Worm (Caenorhabditis elegans) whole organism, L3 larva: ENCODE measurements around the gene W06F12.2.

ENCODE experiments used
- aly-2 ChIP-seq: fragments of 150-350 bp; optimal IDR thresholded peaks from 2 replicates; lab custom pipeline; 2014; ENCODE audit warnings: missing biosample characterization, missing genetic modification characterization
- ama-1 ChIP-seq: fragments of 150-350 bp; optimal IDR thresholded peaks from 2 replicates; lab custom pipeline; 2018
- ceh-16 ChIP-seq: sonication (generic microtip); optimal IDR thresholded peaks from 2 replicates; lab custom pipeline; 2017; ENCODE audit warnings: missing biosample characterization, missing genetic modification characterization
- ceh-28 ChIP-seq: fragments of 150-350 bp; optimal IDR thresholded peaks from 2 replicates; lab custom pipeline; 2014; ENCODE audit warnings: missing biosample characterization, missing genetic modification reagents, missing genetic modification characterization
- daf-12 ChIP-seq: fragments of 150-350 bp; optimal IDR thresholded peaks from 2 replicates; lab custom pipeline; 2014; ENCODE audit warnings: missing biosample characterization, missing genetic modification reagents, missing genetic modification characterization
- egl-27 ChIP-seq: sonication (generic microtip); optimal IDR thresholded peaks from 4 replicates; lab custom pipeline; 2017; ENCODE audit warnings: missing biosample characterization, missing genetic modification reagents, missing genetic modification characterization
- elt-2 ChIP-seq: sonication (generic microtip); optimal IDR thresholded peaks from 2 replicates; lab custom pipeline; 2016; ENCODE audit warnings: missing genetic modification reagents, mild to moderate bottlenecking, missing genetic modification characterization, missing compliant biosample characterization
- eor-1 ChIP-seq, 2 experiments: fragments of 150-350 bp; optimal IDR thresholded peaks; 2 replicates each; lab custom pipeline; 2014 to 2018; ENCODE audit warnings: missing biosample characterization in 2 of 2, missing genetic modification characterization in 2 of 2
- fkh-10 ChIP-seq: sonication (generic microtip); optimal IDR thresholded peaks from 2 replicates; lab custom pipeline; 2017; ENCODE audit warnings: missing biosample characterization, missing genetic modification reagents, missing genetic modification characterization
- fkh-2 ChIP-seq: fragments of 150-350 bp; optimal IDR thresholded peaks from 2 replicates; lab custom pipeline; 2014; ENCODE audit warnings: missing biosample characterization, missing genetic modification reagents, missing genetic modification characterization
- fos-1 ChIP-seq: fragments of 150-350 bp; optimal IDR thresholded peaks from 2 replicates; lab custom pipeline; 2014; ENCODE audit warnings: missing biosample characterization, missing genetic modification characterization
- hmg-11 ChIP-seq: sonication (generic microtip); optimal IDR thresholded peaks from 2 replicates; lab custom pipeline; 2016; ENCODE audit warnings: missing genetic modification characterization, missing compliant biosample characterization
- jun-1 ChIP-seq: fragments of 150-350 bp; optimal IDR thresholded peaks from 2 replicates; lab custom pipeline; 2014; ENCODE audit warnings: missing biosample characterization, missing genetic modification reagents, missing genetic modification characterization
- lin-15B ChIP-seq: fragments of 150-350 bp; optimal IDR thresholded peaks from 2 replicates; lab custom pipeline; 2014; ENCODE audit warnings: missing biosample characterization, missing genetic modification characterization
- lin-39 ChIP-seq: fragments of 150-350 bp; optimal IDR thresholded peaks from 2 replicates; lab custom pipeline; 2018; ENCODE audit warnings: missing biosample characterization, missing genetic modification reagents, missing genetic modification characterization
- lsy-12 ChIP-seq: sonication (generic microtip); optimal IDR thresholded peaks from 2 replicates; lab custom pipeline; 2016; ENCODE audit warnings: mild to moderate bottlenecking, missing genetic modification characterization, missing compliant biosample characterization
- mml-1 ChIP-seq: fragments of 150-350 bp; sonication (generic microtip); optimal IDR thresholded peaks from 3 replicates; lab custom pipeline; 2014; ENCODE audit warnings: missing biosample characterization, missing genetic modification characterization
- nfya-1 ChIP-seq: sonication (generic microtip); optimal IDR thresholded peaks from 2 replicates; lab custom pipeline; 2017; ENCODE audit warnings: missing genetic modification characterization, mild to moderate bottlenecking, missing compliant biosample characterization, antibody characterized with exemption, moderate library complexity; ENCODE audit not compliant: insufficient read depth
- nhr-11 ChIP-seq: fragments of 150-350 bp; optimal IDR thresholded peaks from 2 replicates; lab custom pipeline; 2014; ENCODE audit warnings: missing biosample characterization, missing genetic modification characterization
- nhr-12 ChIP-seq: fragments of 150-350 bp; optimal IDR thresholded peaks from 2 replicates; lab custom pipeline; 2014; ENCODE audit warnings: missing biosample characterization, missing genetic modification characterization
- nhr-23 ChIP-seq: fragments of 150-350 bp; optimal IDR thresholded peaks from 2 replicates; lab custom pipeline; 2014; ENCODE audit warnings: missing biosample characterization, missing genetic modification reagents, missing genetic modification characterization
- nhr-25 ChIP-seq: sonication (generic microtip); optimal IDR thresholded peaks from 2 replicates; lab custom pipeline; 2017; ENCODE audit warnings: missing biosample characterization, missing genetic modification characterization
- nhr-76 ChIP-seq: fragments of 150-350 bp; sonication (generic microtip); optimal IDR thresholded peaks from 5 replicates; lab custom pipeline; 2014; ENCODE audit warnings: missing biosample characterization, missing genetic modification characterization
- nhr-77 ChIP-seq: fragments of 150-350 bp; optimal IDR thresholded peaks from 2 replicates; lab custom pipeline; 2014; ENCODE audit warnings: missing biosample characterization, missing genetic modification characterization
- pha-4 ChIP-seq: fragments of 150-350 bp; optimal IDR thresholded peaks from 2 replicates; lab custom pipeline; 2014; ENCODE audit warnings: missing biosample characterization, missing genetic modification reagents, missing genetic modification characterization
- pqm-1 ChIP-seq: fragments of 150-350 bp; optimal IDR thresholded peaks from 2 replicates; lab custom pipeline; 2017; ENCODE audit warnings: missing biosample characterization, missing genetic modification characterization, inconsistent platforms
- sea-2 ChIP-seq: fragments of 150-350 bp; sonication (generic microtip); optimal IDR thresholded peaks from 4 replicates; lab custom pipeline; 2014; ENCODE audit warnings: missing biosample characterization, missing genetic modification reagents, missing genetic modification characterization
- skn-1 ChIP-seq: fragments of 150-350 bp; optimal IDR thresholded peaks from 2 replicates; lab custom pipeline; 2014; ENCODE audit warnings: missing biosample characterization, missing genetic modification characterization
- snpc-4 ChIP-seq: fragments of 150-350 bp; optimal IDR thresholded peaks from 2 replicates; lab custom pipeline; 2014; ENCODE audit warnings: missing biosample characterization, missing genetic modification characterization
- ztf-11 ChIP-seq: fragments of 150-350 bp; optimal IDR thresholded peaks from 2 replicates; lab custom pipeline; 2014; ENCODE audit warnings: missing biosample characterization, missing genetic modification characterization
- ztf-4 ChIP-seq: fragments of 150-350 bp; optimal IDR thresholded peaks from 2 replicates; lab custom pipeline; 2014; ENCODE audit warnings: missing biosample characterization, missing genetic modification characterization

W06F12.2 gene

ce11 chrIII:13717505-13717904 lies 14.0 kb downstream of the W06F12.2 start (continued):
- no peak for TF ChIP-seq ztf-4 (tag; lab: Kevin White, UChicago)
- TF ChIP-seq nhr-25 (tag; lab: Kevin White, UChicago) = peak; percentile 93
- no peak for TF ChIP-seq daf-12 (tag; lab: Kevin White, UChicago)
- no peak for TF ChIP-seq ceh-28 (tag; lab: Kevin White, UChicago)
- TF ChIP-seq mml-1 (tag; lab: Kevin White, UChicago) = no peak
- no peak for TF ChIP-seq nhr-12 (tag; lab: Kevin White, UChicago)
- no peak for TF ChIP-seq egl-27 (tag; lab: Kevin White, UChicago)
- TF ChIP-seq nhr-23 (tag; lab: Kevin White, UChicago) = peak; percentile 66
- no peak for TF ChIP-seq fos-1
- TF ChIP-seq skn-1 = no peak
- peak; percentile 74 for TF ChIP-seq hmg-11 (tag; lab: Kevin White, UChicago)
- TF ChIP-seq aly-2 (tag; lab: Kevin White, UChicago) = no peak
- no peak for TF ChIP-seq snpc-4 (tag; lab: Kevin White, UChicago)
- TF ChIP-seq ceh-16 (tag; lab: Kevin White, UChicago) = no peak
- TF ChIP-seq eor-1 (tag; optimal IDR thresholded peaks at IDR 0.05; lab: Kevin White, UChicago) = no peak
- TF ChIP-seq pha-4 (tag; lab: Kevin White, UChicago) = peak; percentile 72
- no peak for TF ChIP-seq pqm-1

- TF ChIP-seq elt-2 (tag; lab: Kevin White, UChicago) (no peak), ceh-28 (tag; lab: Kevin White, UChicago) (no peak), lin-39 (no peak), pha-4 (tag; lab: Kevin White, UChicago) (no peak), egl-27 (tag; lab: Kevin White, UChicago) (no peak)
Measured at ce11 chrIII:13716831-13717230, 14.7 kb downstream of the W06F12.2 start.

ce11 chrIII:13716266-13716665 lies 15.2 kb downstream of the W06F12.2 start:
- TF ChIP-seq nhr-11 = peak; percentile 63
- no peak for TF ChIP-seq sea-2 (GFP tag; lab: Kevin White, UChicago)
- no peak for TF ChIP-seq fkh-2 (tag; lab: Kevin White, UChicago)
- no peak for TF ChIP-seq lin-15B
- TF ChIP-seq nhr-25 (tag; lab: Kevin White, UChicago) = peak; percentile 31
- peak; percentile 73 for TF ChIP-seq skn-1
- TF ChIP-seq nhr-77 (tag; lab: Kevin White, UChicago) = no peak

- TF ChIP-seq pha-4 (tag; lab: Kevin White, UChicago) (no peak), fkh-10 (GFP tag; lab: Kevin White, UChicago) (no peak), lsy-12 (tag; lab: Kevin White, UChicago) (no peak), mml-1 (tag; lab: Kevin White, UChicago) (no peak), ztf-11 (tag; lab: Kevin White, UChicago) (no peak), ama-1 (lab: Kevin White, UChicago) (no peak), pqm-1 (no peak), nhr-76 (tag; lab: Kevin White, UChicago) (no peak), hmg-11 (tag; lab: Kevin White, UChicago) (no peak), nhr-23 (tag; lab: Kevin White, UChicago) (no peak), lin-15B (no peak)
Measured at ce11 chrIII:13714950-13715349, 16.5 kb downstream of the W06F12.2 start.

ce11 chrIII:13713807-13714206 lies 17.7 kb downstream of the W06F12.2 start:
- TF ChIP-seq nhr-25 (tag; lab: Kevin White, UChicago) (peak; percentile 16), nhr-77 (tag; lab: Kevin White, UChicago) (no peak)

ce11 chrIII:13712854-13713293 lies 18.6 kb downstream of the W06F12.2 start:
- TF ChIP-seq elt-2 (tag; lab: Kevin White, UChicago) = peak; percentile 5
- TF ChIP-seq ceh-28 (tag; lab: Kevin White, UChicago) = peak; percentile 12
- no peak for TF ChIP-seq fkh-10 (GFP tag; lab: Kevin White, UChicago)
- TF ChIP-seq pha-4 (tag; lab: Kevin White, UChicago) = peak; percentile 44
- TF ChIP-seq jun-1 = peak; percentile 27
- peak; percentile 4 for TF ChIP-seq lin-15B
- TF ChIP-seq lin-39 = peak; percentile 62
- peak; percentile 84 for TF ChIP-seq nfya-1 (tag; lab: Kevin White, UChicago)
- TF ChIP-seq skn-1 = peak; percentile 4
- TF ChIP-seq ztf-4 (tag; lab: Kevin White, UChicago) = no peak
- no peak for TF ChIP-seq nhr-76 (tag; lab: Kevin White, UChicago)
- peak; percentile 72 for TF ChIP-seq hmg-11 (tag; lab: Kevin White, UChicago)
- TF ChIP-seq nhr-12 (tag; lab: Kevin White, UChicago) = no peak
- TF ChIP-seq, all 47 proteins: peak for 9
